Fruit fly (Drosophila melanogaster) whole organism, embryonic: Measurements from ENCODE around the gene CG15343.
A peak's percentile ranks its signal among the peaks of the same experiment; 100 is the strongest.

Experiments used
- Ada2b ChIP-seq: fragments of 200-800 bp; sonication (Bioruptor generic); IDR thresholded peaks from 2 replicates; pipeline ENCODE4 v1.3.6; 2022; ENCODE audit warnings: missing biosample characterization, missing genetic modification characterization
- B-H1 ChIP-seq: fragments of 200-800 bp; sonication (Bioruptor generic); IDR thresholded peaks from 3 replicates; pipeline ENCODE4 v1.3.6; 2022; ENCODE audit warnings: missing biosample characterization, missing genetic modification characterization
- CG10366 ChIP-seq: fragments of 200-800 bp; sonication (Bioruptor generic); IDR thresholded peaks from 2 replicates; pipeline ENCODE4 v1.3.6; 2022; ENCODE audit warnings: missing biosample characterization, missing genetic modification characterization
- CG12942 ChIP-seq: fragments of 200-800 bp; sonication (Bioruptor generic); optimal IDR thresholded peaks from 3 replicates; lab custom pipeline; 2016; ENCODE audit warnings: missing biosample characterization, missing genetic modification characterization
- CG13287 ChIP-seq: fragments of 200-800 bp; sonication (Bioruptor generic); IDR thresholded peaks from 2 replicates; pipeline ENCODE4 v1.3.6; 2022; ENCODE audit warnings: missing biosample characterization, missing genetic modification characterization; ENCODE audit not compliant: partially characterized antibody
- CG15269 ChIP-seq: fragments of 200-800 bp; sonication (Bioruptor generic); optimal IDR thresholded peaks from 2 replicates; lab custom pipeline; 2018; ENCODE audit warnings: missing biosample characterization, mild to moderate bottlenecking, missing genetic modification characterization, moderate library complexity
- CG17361 ChIP-seq: fragments of 200-800 bp; sonication (Bioruptor generic); IDR thresholded peaks from 3 replicates; pipeline ENCODE4 v1.3.6; 2022; ENCODE audit warnings: missing biosample characterization, missing genetic modification characterization
- CG2116 ChIP-seq: fragments of 200-800 bp; sonication (Bioruptor generic); optimal IDR thresholded peaks from 3 replicates; lab custom pipeline; 2018; ENCODE audit warnings: missing biosample characterization, mild to moderate bottlenecking, missing genetic modification characterization
- CG32767 ChIP-seq: fragments of 200-800 bp; sonication (Bioruptor generic); IDR thresholded peaks from 2 replicates; pipeline ENCODE4 v1.3.6; 2022; ENCODE audit warnings: missing biosample characterization, missing genetic modification characterization
- CG32772 ChIP-seq: fragments of 200-800 bp; sonication (Bioruptor generic); IDR thresholded peaks from 2 replicates; pipeline ENCODE4 v1.3.6; 2022; ENCODE audit warnings: missing biosample characterization, missing genetic modification characterization
- CG4707 ChIP-seq: fragments of 200-800 bp; sonication (Bioruptor generic); optimal IDR thresholded peaks from 2 replicates; lab custom pipeline; 2018; ENCODE audit warnings: missing biosample characterization, mild to moderate bottlenecking, missing genetic modification characterization, moderate library complexity
- CG6683 ChIP-seq: fragments of 200-800 bp; sonication (Bioruptor generic); optimal IDR thresholded peaks from 2 replicates; lab custom pipeline; 2017; ENCODE audit warnings: missing biosample characterization, mild to moderate bottlenecking, missing genetic modification characterization, missing genetic modification reagents
- CG6689 ChIP-seq: fragments of 200-800 bp; sonication (Bioruptor generic); IDR thresholded peaks from 2 replicates; pipeline ENCODE4 v1.3.6; 2022; ENCODE audit warnings: missing biosample characterization, missing genetic modification characterization
- CG6765 ChIP-seq: fragments of 200-800 bp; sonication (Bioruptor generic); optimal IDR thresholded peaks from 3 replicates; lab custom pipeline; 2017; ENCODE audit warnings: missing biosample characterization, mild to moderate bottlenecking, missing genetic modification characterization
- CG7745 ChIP-seq: fragments of 200-800 bp; sonication (Bioruptor generic); optimal IDR thresholded peaks from 2 replicates; lab custom pipeline; 2018; ENCODE audit warnings: missing biosample characterization, mild to moderate bottlenecking, missing genetic modification characterization, moderate library complexity
- CG7839 ChIP-seq: fragments of 200-800 bp; sonication (Bioruptor generic); optimal IDR thresholded peaks from 3 replicates; lab custom pipeline; 2018; ENCODE audit warnings: missing biosample characterization, mild to moderate bottlenecking, missing genetic modification characterization, moderate library complexity
- CG8388 ChIP-seq: fragments of 200-800 bp; sonication (Bioruptor generic); optimal IDR thresholded peaks from 2 replicates; lab custom pipeline; 2019; ENCODE audit warnings: missing biosample characterization, mild to moderate bottlenecking, missing genetic modification characterization, moderate library complexity
- D ChIP-seq, 2 experiments: fragments of 200-800 bp in 1 of 2; fragments of >200 bp in 1 of 2; sonication (Bioruptor generic) in 1 of 2; optimal IDR thresholded peaks; 2 replicates in 1 of 2; 3 replicates in 1 of 2; lab custom pipeline; 2017; ENCODE audit warnings: mild to moderate bottlenecking in 1 of 2, missing biosample characterization in 1 of 2, missing genetic modification characterization in 1 of 2, missing genetic modification reagents in 1 of 2
- Drgx ChIP-seq: fragments of 200-800 bp; sonication (Bioruptor generic); IDR thresholded peaks from 2 replicates; pipeline ENCODE4 v1.3.6; 2022; ENCODE audit warnings: missing biosample characterization, missing genetic modification characterization
- HLH3B ChIP-seq: fragments of 200-800 bp; sonication (Bioruptor generic); IDR thresholded peaks from 2 replicates; pipeline ENCODE4 v1.3.6; 2022; ENCODE audit warnings: missing biosample characterization, missing genetic modification characterization
- HLH54F ChIP-seq: fragments of 200-800 bp; sonication (Bioruptor generic); optimal IDR thresholded peaks from 3 replicates; lab custom pipeline; 2016; ENCODE audit warnings: missing biosample characterization, missing genetic modification characterization
- Hr51 ChIP-seq, 2 experiments: fragments of 200-800 bp; sonication (Bioruptor generic); optimal IDR thresholded peaks; 2 replicates in 1 of 2; 3 replicates in 1 of 2; lab custom pipeline; 2016 to 2018; ENCODE audit warnings: missing biosample characterization in 2 of 2, missing genetic modification characterization in 2 of 2, mild to moderate bottlenecking in 1 of 2, moderate library complexity in 1 of 2
- MTF-1 ChIP-seq: fragments of 200-800 bp; sonication (Bioruptor generic); optimal IDR thresholded peaks from 2 replicates; lab custom pipeline; 2018; ENCODE audit warnings: missing biosample characterization, mild to moderate bottlenecking, missing genetic modification characterization, borderline replicate concordance
- Med ChIP-seq: fragments of 200-800 bp; sonication (Bioruptor generic); peaks from one replicate; lab custom pipeline; 2016; ENCODE audit warnings: missing biosample characterization, missing genetic modification characterization, mild to moderate bottlenecking, inconsistent platforms, moderate library complexity
- Ptx1 ChIP-seq: fragments of 200-800 bp; sonication (Bioruptor generic); IDR thresholded peaks from 2 replicates; pipeline ENCODE4 v1.3.6; 2022; ENCODE audit warnings: missing biosample characterization, missing genetic modification characterization
- Rx ChIP-seq: fragments of 200-800 bp; sonication (Bioruptor generic); IDR thresholded peaks from 2 replicates; pipeline ENCODE4 v1.3.6; 2022; ENCODE audit warnings: missing biosample characterization, missing genetic modification characterization
- ab ChIP-seq: fragments of 200-800 bp; sonication (Bioruptor generic); optimal IDR thresholded peaks from 2 replicates; lab custom pipeline; 2016; ENCODE audit warnings: missing biosample characterization, missing genetic modification characterization
- caup ChIP-seq: fragments of 200-800 bp; sonication (Bioruptor generic); optimal IDR thresholded peaks from 3 replicates; lab custom pipeline; 2017; ENCODE audit warnings: missing biosample characterization, mild to moderate bottlenecking, missing genetic modification characterization, moderate library complexity; ENCODE audit not compliant: severe bottlenecking
- dmrt99B ChIP-seq: fragments of 200-800 bp; sonication (Bioruptor generic); optimal IDR thresholded peaks from 2 replicates; lab custom pipeline; 2018; ENCODE audit warnings: missing biosample characterization, mild to moderate bottlenecking, missing genetic modification characterization, moderate library complexity
- ems ChIP-seq: fragments of 200-800 bp; sonication (Bioruptor generic); optimal IDR thresholded peaks from 3 replicates; lab custom pipeline; 2016; ENCODE audit warnings: missing biosample characterization, missing genetic modification characterization
- esg ChIP-seq: fragments of 200-800 bp; sonication (Bioruptor generic); conservative IDR thresholded peaks from 2 replicates; pipeline ENCODE4 v1.3.6; 2022; ENCODE audit warnings: missing biosample characterization, missing genetic modification characterization
- gsb-n ChIP-seq: fragments of 200-800 bp; sonication (Bioruptor generic); optimal IDR thresholded peaks from 3 replicates; lab custom pipeline; 2018; ENCODE audit warnings: missing biosample characterization, mild to moderate bottlenecking, missing genetic modification characterization
- gt ChIP-seq: fragments of 200-800 bp; sonication (Bioruptor generic); IDR thresholded peaks from 2 replicates; pipeline ENCODE4 v1.3.6; 2022; ENCODE audit warnings: missing biosample characterization, missing genetic modification characterization
- lmd ChIP-seq: fragments of 200-800 bp; sonication (Bioruptor generic); IDR thresholded peaks from 2 replicates; pipeline ENCODE4 v1.3.6; 2022; ENCODE audit warnings: missing biosample characterization, missing genetic modification characterization
- pan ChIP-seq, 4 experiments: fragments of >200 bp in 3 of 4; fragments of 200-800 bp in 1 of 4; sonication (Bioruptor generic) in 1 of 4; optimal IDR thresholded peaks in 3 of 4; IDR thresholded peaks in 1 of 4; 2 replicates each; pipeline versions ENCODE4 v1.3.6 to Lab custom; 2017 to 2022; ENCODE audit warnings: missing biosample characterization in 2 of 4, missing genetic modification characterization in 2 of 4, mixed read lengths in 1 of 4
- phol ChIP-seq: fragments of 200-800 bp; sonication (Bioruptor generic); optimal IDR thresholded peaks from 3 replicates; lab custom pipeline; 2018; ENCODE audit warnings: missing biosample characterization, mild to moderate bottlenecking, missing genetic modification characterization, moderate library complexity
- prd ChIP-seq, 3 experiments: fragments of >200 bp in 2 of 3; fragments of 200-800 bp in 1 of 3; sonication (Bioruptor generic) in 1 of 3; optimal IDR thresholded peaks in 2 of 3; IDR thresholded peaks in 1 of 3; 2 replicates in 2 of 3; 3 replicates in 1 of 3; pipeline versions ENCODE4 v1.3.6 to Lab custom; 2017 to 2022; ENCODE audit warnings: missing biosample characterization in 1 of 3, missing genetic modification characterization in 1 of 3
- sens ChIP-seq: fragments of 200-800 bp; sonication (Bioruptor generic); peaks from one replicate; lab custom pipeline; 2016; ENCODE audit warnings: missing biosample characterization, missing genetic modification characterization
- seq ChIP-seq: fragments of 200-800 bp; sonication (Bioruptor generic); IDR thresholded peaks from 2 replicates; pipeline ENCODE4 v1.3.6; 2022; ENCODE audit warnings: missing biosample characterization, missing genetic modification characterization
- sim ChIP-seq: fragments of 200-800 bp; sonication (Bioruptor generic); IDR thresholded peaks from 2 replicates; pipeline ENCODE4 v1.3.6; 2022; ENCODE audit warnings: missing biosample characterization, missing genetic modification characterization
- stc ChIP-seq: fragments of 200-800 bp; sonication (Bioruptor generic); IDR thresholded peaks from 2 replicates; pipeline ENCODE4 v1.3.6; 2022; ENCODE audit warnings: missing biosample characterization, missing genetic modification characterization
- sug ChIP-seq: fragments of 200-800 bp; optimal IDR thresholded peaks from 2 replicates; lab custom pipeline; 2019; ENCODE audit warnings: missing biosample characterization, mild to moderate bottlenecking, missing genetic modification characterization, moderate library complexity
- tgo ChIP-seq: fragments of 200-800 bp; sonication (Bioruptor generic); IDR thresholded peaks from 3 replicates; pipeline ENCODE4 v1.3.6; 2022; ENCODE audit warnings: missing biosample characterization, missing genetic modification characterization
- tin ChIP-seq: fragments of 200-800 bp; sonication (Bioruptor generic); optimal IDR thresholded peaks from 3 replicates; lab custom pipeline; 2016; ENCODE audit warnings: missing biosample characterization, missing genetic modification characterization
- vfl ChIP-seq: fragments of 200-800 bp; sonication (Bioruptor generic); optimal IDR thresholded peaks from 2 replicates; lab custom pipeline; 2016; ENCODE audit warnings: missing biosample characterization, missing genetic modification characterization
- vvl ChIP-seq: fragments of 200-800 bp; sonication (Bioruptor generic); IDR thresholded peaks from 2 replicates; pipeline ENCODE4 v1.3.6; 2022; ENCODE audit warnings: missing biosample characterization, missing genetic modification characterization
- zf30C ChIP-seq: fragments of 200-800 bp; sonication (Bioruptor generic); optimal IDR thresholded peaks from 3 replicates; lab custom pipeline; 2018; ENCODE audit warnings: missing biosample characterization, mild to moderate bottlenecking, missing genetic modification characterization

The CG15343 gene

DNA sequence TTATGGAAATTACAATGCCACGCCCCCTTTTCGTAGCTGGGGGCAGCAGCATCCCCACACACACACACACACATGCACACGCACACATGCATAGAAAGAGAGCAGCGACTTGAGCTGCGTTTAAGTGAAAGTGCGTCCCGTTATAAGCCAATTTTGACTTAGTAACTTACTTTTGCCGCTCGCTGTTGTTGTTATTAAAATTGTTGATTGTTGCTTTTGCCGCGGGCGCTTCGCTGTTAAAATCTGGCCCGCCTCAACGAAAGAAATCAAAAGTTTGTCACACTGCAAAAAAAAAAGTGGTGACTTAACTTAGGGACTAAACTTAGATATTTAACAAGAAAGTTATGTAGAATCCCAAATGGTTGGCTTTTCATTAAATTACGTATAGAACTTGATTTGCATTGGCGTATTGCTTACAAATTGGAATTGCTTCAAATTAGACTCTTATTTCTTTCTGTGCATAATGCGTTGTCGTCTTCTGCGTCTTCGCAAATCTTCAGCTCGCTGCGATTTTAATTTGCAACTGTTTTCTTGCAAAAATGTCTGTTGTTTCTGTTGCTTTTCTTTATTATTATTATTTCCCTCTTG, 18.8 kb downstream of the CG15343 start (continued):
- TF ChIP-seq CG12942 (no peak), gt (GFP tag; lab: Robert Waterston, UW) (no peak), CG15269 (peak; percentile 2), CG7839 (tag; lab: Kevin White, UChicago) (peak; percentile 4), D (optimal IDR thresholded peaks at IDR 0.05; lab: Kevin White, UChicago) (no peak), D (GFP tag; optimal IDR thresholded peaks at IDR 0.05; lab: Kevin White, UChicago) (no peak), CG6765 (no peak), stc (GFP tag; lab: Robert Waterston, UW) (peak; percentile 59), phol (tag; lab: Kevin White, UChicago) (peak; percentile 6), Med (GFP tag; lab: Kevin White, UChicago) (peak; percentile 30), CG13287 (GFP tag; lab: Robert Waterston, UW) (no peak), CG2116 (GFP tag; lab: Kevin White, UChicago) (no peak), vfl (no peak), CG32772 (GFP tag; lab: Robert Waterston, UW) (0 out of 2 replicates have a peak, but pooled peaks have one; percentile 27), CG10366 (peak; percentile 27; the same call in 1 of the 2 replicates), ab (GFP tag; lab: Kevin White, UChicago) (no peak), dmrt99B (tag; lab: Kevin White, UChicago) (peak; percentile 48), CG17361 (GFP tag; lab: Robert Waterston, UW) (0 out of 3 replicates have a peak, but pooled peaks have one; percentile 14), Drgx (GFP tag; lab: Robert Waterston, UW) (peak; percentile 57; the same call in 1 of the 2 replicates), CG32767 (GFP tag; lab: Robert Waterston, UW) (0 out of 2 replicates have a peak, but pooled peaks have one; percentile 21), esg (peak; percentile 18; the same call in 1 of the 2 replicates), prd (optimal IDR thresholded peaks at IDR 0.05; lab: Kevin White, UChicago) (no peak), prd (GFP tag; IDR thresholded peaks at IDR 0.05; lab: Robert Waterston, UW) (peak; percentile 55; the same call in 2 of the 3 replicates), vvl (GFP tag; lab: Robert Waterston, UW) (peak; percentile 42; the same call in 1 of the 2 replicates), ems (GFP tag; lab: Kevin White, UChicago) (no peak), sug (tag; lab: Kevin White, UChicago) (no peak), Rx (GFP tag; lab: Robert Waterston, UW) (0 out of 2 replicates have a peak, but pooled peaks have one; percentile 6), Ptx1 (peak; percentile 51), seq (GFP tag; lab: Robert Waterston, UW) (0 out of 2 replicates have a peak, but pooled peaks have one; percentile 31), pan (optimal IDR thresholded peaks at IDR 0.05; lab: Kevin White, UChicago) (no peak), pan (GFP tag; optimal IDR thresholded peaks at IDR 0.05 in 1 of 2, IDR thresholded peaks at IDR 0.05 in 1 of 2) (peak in 1 of 2 experiments; percentile 33), MTF-1 (GFP tag; lab: Kevin White, UChicago) (no peak), Hr51 (GFP tag; optimal IDR thresholded peaks at IDR 0.05; lab: Kevin White, UChicago) (peak in 1 of 2 experiments; percentile 38), tgo (0 out of 3 replicates have a peak, but pooled peaks have one; percentile 27), CG6689 (GFP tag; lab: Robert Waterston, UW) (0 out of 2 replicates have a peak, but pooled peaks have one; percentile 29), sim (GFP tag; lab: Robert Waterston, UW) (no peak), Ada2b (GFP tag; lab: Robert Waterston, UW) (0 out of 2 replicates have a peak, but pooled peaks have one; percentile 17), sens (GFP tag; lab: Kevin White, UChicago) (peak; percentile 62), tin (GFP tag; lab: Kevin White, UChicago) (no peak), lmd (GFP tag; lab: Robert Waterston, UW) (peak; percentile 23; the same call in 1 of the 2 replicates), HLH3B (GFP tag; lab: Robert Waterston, UW) (peak; percentile 41; the same call in 1 of the 2 replicates), CG8388 (GFP tag; lab: Kevin White, UChicago) (peak; percentile 23), CG6683 (GFP tag; lab: Kevin White, UChicago) (no peak), CG7745 (tag; lab: Kevin White, UChicago) (no peak), gsb-n (no peak), CG4707 (GFP tag; lab: Kevin White, UChicago) (no peak), HLH54F (GFP tag; lab: Kevin White, UChicago) (no peak), B-H1 (no peak), zf30C (GFP tag; lab: Kevin White, UChicago) (no peak), caup (no peak)
